Worm (Caenorhabditis elegans) whole organism, young adult: ENCODE data around the gene fos-1.

Experiments used
- B0019.2 ChIP-seq: fragments of 200-800 bp; sonication (Bioruptor generic); conservative IDR thresholded peaks from 2 replicates; pipeline ENCODE4 v1.3.6; 2022; ENCODE audit warnings: missing genetic modification reagents, missing genetic modification characterization, missing compliant biosample characterization
- B0035.1 ChIP-seq: sonication (generic microtip); optimal IDR thresholded peaks from 2 replicates; lab custom pipeline; 2016; ENCODE audit warnings: missing genetic modification characterization, mild to moderate bottlenecking, missing compliant biosample characterization, missing genotype, missing genetic modification reagents
- B0261.1 ChIP-seq: sonication (generic microtip); optimal IDR thresholded peaks from 2 replicates; lab custom pipeline; 2016; ENCODE audit warnings: mild to moderate bottlenecking, missing genetic modification characterization, moderate library complexity, missing compliant biosample characterization
- B0336.3 ChIP-seq: fragments of 200-800 bp; sonication (Bioruptor generic); IDR thresholded peaks from 2 replicates; pipeline ENCODE4 v1.3.6; 2022; ENCODE audit warnings: missing genetic modification characterization, missing compliant biosample characterization
- F10E7.11 ChIP-seq: sonication (generic microtip); optimal IDR thresholded peaks from 2 replicates; lab custom pipeline; 2017; ENCODE audit warnings: mild to moderate bottlenecking, missing genetic modification characterization, moderate library complexity, missing compliant biosample characterization
- F23B12.7 ChIP-seq: sonication (generic microtip); optimal IDR thresholded peaks from 2 replicates; lab custom pipeline; 2017; ENCODE audit warnings: missing genetic modification characterization, mild to moderate bottlenecking, missing compliant biosample characterization, antibody characterized with exemption, moderate library complexity; ENCODE audit not compliant: insufficient read depth
- F33H1.4 ChIP-seq: fragments of 200-800 bp; sonication (Bioruptor generic); IDR thresholded peaks from 2 replicates; pipeline ENCODE4 v1.3.6; 2022; ENCODE audit warnings: missing genetic modification reagents, missing genetic modification characterization, missing compliant biosample characterization
- F39B2.1 ChIP-seq: fragments of 200-800 bp; sonication (Bioruptor generic); IDR thresholded peaks from 2 replicates; pipeline ENCODE4 v1.3.6; 2022; ENCODE audit warnings: missing genetic modification reagents, missing genetic modification characterization, missing compliant biosample characterization
- F57A8.1 ChIP-seq: fragments of 200-800 bp; sonication (Bioruptor generic); optimal IDR thresholded peaks from 2 replicates; lab custom pipeline; 2018; ENCODE audit warnings: mild to moderate bottlenecking, missing genetic modification characterization, moderate library complexity, missing compliant biosample characterization
- F57C9.4 ChIP-seq: sonication (generic microtip); optimal IDR thresholded peaks from 2 replicates; lab custom pipeline; 2017; ENCODE audit warnings: mild to moderate bottlenecking, missing genetic modification characterization, missing compliant biosample characterization
- K12H6.12 ChIP-seq: fragments of 200-800 bp; sonication (Bioruptor generic); optimal IDR thresholded peaks from 2 replicates; lab custom pipeline; 2018; ENCODE audit warnings: mild to moderate bottlenecking, missing genetic modification characterization, missing compliant biosample characterization
- T07F8.4 ChIP-seq: sonication (generic microtip); optimal IDR thresholded peaks from 2 replicates; lab custom pipeline; 2016; ENCODE audit warnings: mild to moderate bottlenecking, missing genetic modification characterization, moderate library complexity, missing compliant biosample characterization
- Y53F4B.3 ChIP-seq: fragments of 200-800 bp; sonication (Bioruptor generic); IDR thresholded peaks from 2 replicates; pipeline ENCODE4 v1.3.6; 2022; ENCODE audit warnings: missing genetic modification reagents, missing genetic modification characterization, missing compliant biosample characterization
- Y53G8AR.9 ChIP-seq: fragments of 200-800 bp; sonication (Bioruptor generic); conservative IDR thresholded peaks from 2 replicates; pipeline ENCODE4 v1.3.6; 2022; ENCODE audit warnings: missing genetic modification reagents, missing genetic modification characterization, missing compliant biosample characterization
- ZK185.1 ChIP-seq: sonication (generic microtip); optimal IDR thresholded peaks from 2 replicates; lab custom pipeline; 2016; ENCODE audit warnings: mild to moderate bottlenecking, missing genetic modification characterization, missing compliant biosample characterization; ENCODE audit not compliant: poor library complexity, severe bottlenecking
- aptf-3 ChIP-seq: fragments of 200-800 bp; sonication (Bioruptor generic); IDR thresholded peaks from 2 replicates; pipeline ENCODE4 v1.3.6; 2022; ENCODE audit warnings: missing genetic modification characterization, missing compliant biosample characterization
- attf-6 ChIP-seq: fragments of 200-800 bp; sonication (Bioruptor generic); IDR thresholded peaks from 2 replicates; pipeline ENCODE4 v1.3.6; 2022; ENCODE audit warnings: missing genetic modification reagents, missing genetic modification characterization, missing compliant biosample characterization
- bed-1 ChIP-seq: fragments of 200-800 bp; sonication (Bioruptor generic); IDR thresholded peaks from 2 replicates; pipeline ENCODE4 v1.3.6; 2022; ENCODE audit warnings: missing genetic modification reagents, missing genetic modification characterization, missing compliant biosample characterization
- ceh-58 ChIP-seq: fragments of 200-800 bp; sonication (Bioruptor generic); IDR thresholded peaks from 2 replicates; pipeline ENCODE4 v1.3.6; 2022; ENCODE audit warnings: missing genetic modification characterization, missing compliant biosample characterization
- ceh-79 ChIP-seq: sonication (generic microtip); optimal IDR thresholded peaks from 2 replicates; lab custom pipeline; 2017; ENCODE audit warnings: mild to moderate bottlenecking, missing genetic modification characterization, missing compliant biosample characterization
- die-1 ChIP-seq: sonication (generic microtip); optimal IDR thresholded peaks from 2 replicates; lab custom pipeline; 2016; ENCODE audit warnings: missing genotype, mild to moderate bottlenecking, missing genetic modification characterization, missing compliant biosample characterization
- dox-1 ChIP-seq: fragments of 200-800 bp; sonication (Bioruptor generic); IDR thresholded peaks from 2 replicates; pipeline ENCODE4 v1.3.6; 2022; ENCODE audit warnings: missing genetic modification reagents, missing genetic modification characterization, missing compliant biosample characterization
- dpff-1 ChIP-seq: sonication (generic microtip); optimal IDR thresholded peaks from 2 replicates; lab custom pipeline; 2017; ENCODE audit warnings: mild to moderate bottlenecking, missing genetic modification characterization, missing compliant biosample characterization
- dpl-1 ChIP-seq: fragments of 150-350 bp; optimal IDR thresholded peaks from 2 replicates; lab custom pipeline; 2014; ENCODE audit warnings: missing biosample characterization, missing genetic modification reagents, missing genetic modification characterization
- egrh-3 ChIP-seq: fragments of 200-800 bp; sonication (Bioruptor generic); IDR thresholded peaks from 2 replicates; pipeline ENCODE4 v1.3.6; 2022; ENCODE audit warnings: missing genetic modification reagents, missing genetic modification characterization, missing compliant biosample characterization
- fkh-3 ChIP-seq: sonication (generic microtip); optimal IDR thresholded peaks from 2 replicates; lab custom pipeline; 2016; ENCODE audit warnings: mild to moderate bottlenecking, missing genetic modification characterization, missing compliant biosample characterization
- gei-17 ChIP-seq: fragments of 200-800 bp; sonication (Bioruptor generic); optimal IDR thresholded peaks from 2 replicates; lab custom pipeline; 2018; ENCODE audit warnings: mild to moderate bottlenecking, missing genetic modification characterization, missing compliant biosample characterization
- hmg-20 ChIP-seq: fragments of 200-800 bp; sonication (Bioruptor generic); IDR thresholded peaks from 2 replicates; pipeline ENCODE4 v1.3.6; 2022; ENCODE audit warnings: missing genetic modification reagents, missing genetic modification characterization, missing compliant biosample characterization
- hsf-1 ChIP-seq: fragments of 200-800 bp; sonication (Bioruptor generic); IDR thresholded peaks from 2 replicates; pipeline ENCODE4 v1.3.6; 2022; ENCODE audit warnings: missing genetic modification reagents, missing genetic modification characterization, missing compliant biosample characterization
- lag-1 ChIP-seq: fragments of 200-800 bp; sonication (Bioruptor generic); IDR thresholded peaks from 2 replicates; pipeline ENCODE4 v1.3.6; 2022; ENCODE audit warnings: missing genetic modification reagents, missing genetic modification characterization, missing compliant biosample characterization
- let-526 ChIP-seq: fragments of 200-800 bp; sonication (Bioruptor generic); IDR thresholded peaks from 2 replicates; pipeline ENCODE4 v1.3.6; 2022; ENCODE audit warnings: missing genetic modification reagents, missing genetic modification characterization, missing compliant biosample characterization
- lin-26 ChIP-seq: fragments of 200-800 bp; sonication (Bioruptor generic); IDR thresholded peaks from 2 replicates; pipeline ENCODE4 v1.3.6; 2022; ENCODE audit warnings: missing genetic modification reagents, missing genetic modification characterization, missing compliant biosample characterization
- lin-35 ChIP-seq, 3 experiments: fragments of 150-350 bp in 2 of 3; sonication (generic microtip) in 1 of 3; optimal IDR thresholded peaks; 2 replicates each; lab custom pipeline; 2014 to 2018; ENCODE audit warnings: missing biosample characterization in 3 of 3, missing genetic modification characterization in 3 of 3, missing genetic modification reagents in 3 of 3
- lin-54 ChIP-seq: fragments of 200-800 bp; sonication (Bioruptor generic); optimal IDR thresholded peaks from 2 replicates; lab custom pipeline; 2018; ENCODE audit warnings: mild to moderate bottlenecking, missing genetic modification characterization, missing compliant biosample characterization
- madf-10 ChIP-seq: sonication (generic microtip); optimal IDR thresholded peaks from 2 replicates; lab custom pipeline; 2016; ENCODE audit warnings: mild to moderate bottlenecking, missing genetic modification characterization, missing compliant biosample characterization
- mel-28 ChIP-seq: sonication (generic microtip); optimal IDR thresholded peaks from 2 replicates; lab custom pipeline; 2016; ENCODE audit warnings: borderline replicate concordance, mild to moderate bottlenecking, missing genetic modification characterization, missing compliant biosample characterization
- mxl-1 ChIP-seq: sonication (generic microtip); optimal IDR thresholded peaks from 2 replicates; lab custom pipeline; 2016; ENCODE audit warnings: missing genetic modification characterization, missing compliant biosample characterization
- nfya-1 ChIP-seq: sonication (generic microtip); optimal IDR thresholded peaks from 2 replicates; lab custom pipeline; 2017; ENCODE audit warnings: antibody characterized with exemption, missing compliant biosample characterization, missing genetic modification characterization, borderline replicate concordance; ENCODE audit not compliant: insufficient read depth
- nfya-2 ChIP-seq: fragments of 200-800 bp; sonication (Bioruptor generic); IDR thresholded peaks from 2 replicates; pipeline ENCODE4 v1.3.6; 2022; ENCODE audit warnings: missing genetic modification reagents, missing genetic modification characterization, missing compliant biosample characterization
- nhr-120 ChIP-seq: fragments of 200-800 bp; sonication (Bioruptor generic); IDR thresholded peaks from 2 replicates; pipeline ENCODE4 v1.3.6; 2022; ENCODE audit warnings: missing genetic modification characterization, missing compliant biosample characterization
- nhr-179 ChIP-seq: sonication (generic microtip); optimal IDR thresholded peaks from 2 replicates; lab custom pipeline; 2016; ENCODE audit warnings: mild to moderate bottlenecking, missing genetic modification characterization, missing compliant biosample characterization
- nhr-27 ChIP-seq: fragments of 200-800 bp; sonication (Bioruptor generic); optimal IDR thresholded peaks from 2 replicates; lab custom pipeline; 2018; ENCODE audit warnings: mild to moderate bottlenecking, missing genetic modification characterization, moderate library complexity, missing compliant biosample characterization
- nhr-80 ChIP-seq: sonication (generic microtip); optimal IDR thresholded peaks from 2 replicates; lab custom pipeline; 2016; ENCODE audit warnings: missing genetic modification characterization, missing compliant biosample characterization
- rcor-1 ChIP-seq: fragments of 200-800 bp; sonication (Bioruptor generic); IDR thresholded peaks from 2 replicates; pipeline ENCODE4 v1.3.6; 2022; ENCODE audit warnings: missing genetic modification reagents, missing genetic modification characterization, missing compliant biosample characterization
- sdz-38 ChIP-seq: sonication (generic microtip); optimal IDR thresholded peaks from 2 replicates; lab custom pipeline; 2016; ENCODE audit warnings: missing genotype, missing genetic modification characterization, missing compliant biosample characterization
- somi-1 ChIP-seq: fragments of 200-800 bp; sonication (Bioruptor generic); optimal IDR thresholded peaks from 2 replicates; lab custom pipeline; 2018; ENCODE audit warnings: mild to moderate bottlenecking, missing genetic modification characterization, missing compliant biosample characterization
- unc-62 ChIP-seq: fragments of 150-350 bp; optimal IDR thresholded peaks from 2 replicates; lab custom pipeline; 2014; ENCODE audit warnings: missing biosample characterization, missing genetic modification reagents, missing genetic modification characterization
- xnd-1 ChIP-seq: sonication (generic microtip); optimal IDR thresholded peaks from 2 replicates; lab custom pipeline; 2016; ENCODE audit warnings: missing genotype, missing genetic modification reagents, missing genetic modification characterization, missing compliant biosample characterization
- zfh-2 ChIP-seq: fragments of 200-800 bp; sonication (Bioruptor generic); conservative IDR thresholded peaks from 2 replicates; pipeline ENCODE4 v1.3.6; 2022; ENCODE audit warnings: missing genetic modification reagents, missing genetic modification characterization, missing compliant biosample characterization
- ztf-25 ChIP-seq: fragments of 200-800 bp; sonication (Bioruptor generic); IDR thresholded peaks from 2 replicates; pipeline ENCODE4 v1.3.6; 2022; ENCODE audit warnings: missing genetic modification reagents, missing genetic modification characterization, missing compliant biosample characterization

fos-1 gene

DNA sequence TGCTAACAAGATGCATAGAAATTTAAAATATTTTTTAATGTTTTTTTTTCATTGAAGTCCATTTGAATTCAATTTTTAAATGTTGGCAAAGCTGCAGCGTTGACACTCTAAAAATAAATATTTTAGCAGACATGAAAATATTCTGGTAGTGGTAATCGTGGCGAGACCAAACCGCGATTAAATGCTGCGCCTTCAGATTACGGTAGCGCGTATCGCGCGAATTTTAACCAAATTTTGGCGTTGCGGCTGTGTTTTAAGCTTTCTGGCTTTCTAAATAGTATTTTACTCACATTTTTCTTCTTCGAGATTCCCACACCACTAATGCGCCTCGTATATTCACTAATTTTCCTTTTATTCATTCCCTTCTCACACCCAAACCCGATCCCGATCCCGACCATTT is 7.3 kb upstream of the fos-1 start, which contains the start of gene cpg-4 (continued):
- TF ChIP-seq let-526 (GFP tag; lab: Robert Waterston, UW) (no peak), attf-6 (GFP tag; lab: Robert Waterston, UW) (no peak), dox-1 (GFP tag; lab: Robert Waterston, UW) (no peak; the same call in 1 of the 2 replicates), Y53G8AR.9 (no peak), bed-1 (GFP tag; lab: Robert Waterston, UW) (no peak), mel-28 (tag; lab: Kevin White, UChicago) (no peak), nhr-27 (tag; lab: Kevin White, UChicago) (no peak), ZK185.1 (tag; lab: Kevin White, UChicago) (no peak), ceh-58 (GFP tag; lab: Robert Waterston, UW) (no peak), nhr-80 (no peak), nhr-179 (tag; lab: Kevin White, UChicago) (no peak), zfh-2 (GFP tag; lab: Robert Waterston, UW) (no peak), ztf-25 (GFP tag; lab: Robert Waterston, UW) (no peak), somi-1 (GFP tag; lab: Kevin White, UChicago) (no peak), sdz-38 (tag; lab: Kevin White, UChicago) (no peak), F33H1.4 (GFP tag; lab: Robert Waterston, UW) (peak; percentile 97), B0336.3 (GFP tag; lab: Robert Waterston, UW) (no peak), rcor-1 (GFP tag; lab: Robert Waterston, UW) (peak; percentile 75; the same call in 1 of the 2 replicates), dpff-1 (tag; lab: Kevin White, UChicago) (no peak), F10E7.11 (tag; lab: Kevin White, UChicago) (no peak), F57A8.1 (GFP tag; lab: Kevin White, UChicago) (no peak), dpl-1 (peak; percentile 78), fkh-3 (tag; lab: Kevin White, UChicago) (no peak), Y53F4B.3 (GFP tag; lab: Robert Waterston, UW) (no peak), egrh-3 (no peak), gei-17 (GFP tag; lab: Kevin White, UChicago) (no peak), B0261.1 (tag; lab: Kevin White, UChicago) (no peak), unc-62 (GFP tag; lab: Kevin White, UChicago) (no peak), nfya-1 (no peak), B0019.2 (GFP tag; lab: Robert Waterston, UW) (0 out of 2 replicates have a peak, but pooled peaks have one; percentile 25), T07F8.4 (tag; lab: Kevin White, UChicago) (no peak), hmg-20 (no peak), K12H6.12 (tag; lab: Kevin White, UChicago) (no peak), hsf-1 (GFP tag; lab: Robert Waterston, UW) (peak; percentile 45; the same call in 1 of the 2 replicates), lag-1 (GFP tag; lab: Robert Waterston, UW) (no peak), mxl-1 (tag; lab: Kevin White, UChicago) (no peak), F39B2.1 (GFP tag; lab: Robert Waterston, UW) (no peak), F57C9.4 (no peak), die-1 (tag; lab: Kevin White, UChicago) (no peak), F23B12.7 (tag; lab: Kevin White, UChicago) (peak; percentile 56), madf-10 (tag; lab: Kevin White, UChicago) (no peak), lin-26 (GFP tag; lab: Robert Waterston, UW) (no peak), aptf-3 (GFP tag; lab: Robert Waterston, UW) (no peak), nfya-2 (GFP tag; lab: Robert Waterston, UW) (no peak), nhr-120 (GFP tag; lab: Robert Waterston, UW) (no peak), lin-54 (GFP tag; lab: Kevin White, UChicago) (peak; percentile 68), xnd-1 (peak; percentile 96), B0035.1 (tag; lab: Kevin White, UChicago) (no peak), lin-35 (GFP tag; optimal IDR thresholded peaks at IDR 0.05; lab: Kevin White, UChicago) (no peak), ceh-79 (tag; lab: Kevin White, UChicago) (no peak)
